Fruit fly (Drosophila melanogaster) whole organism, embryonic: ENCODE data around the gene CG13048.

ENCODE experiments used
- CG12219 ChIP-seq: fragments of 200-800 bp; sonication (Bioruptor generic); optimal IDR thresholded peaks from 3 replicates; lab custom pipeline; 2018; ENCODE audit warnings: missing biosample characterization, mild to moderate bottlenecking, missing genetic modification characterization
- CG1233 ChIP-seq: fragments of 200-800 bp; sonication (Bioruptor generic); optimal IDR thresholded peaks from 4 replicates; lab custom pipeline; 2018; ENCODE audit warnings: missing biosample characterization, mild to moderate bottlenecking, missing genetic modification characterization
- CG12769 ChIP-seq: fragments of 200-800 bp; sonication (Bioruptor generic); optimal IDR thresholded peaks from 2 replicates; lab custom pipeline; 2019; ENCODE audit warnings: missing biosample characterization, mild to moderate bottlenecking, missing genetic modification characterization, moderate library complexity
- CG13424 ChIP-seq: fragments of 200-800 bp; sonication (Bioruptor generic); optimal IDR thresholded peaks from 2 replicates; lab custom pipeline; 2019; ENCODE audit warnings: missing biosample characterization, mild to moderate bottlenecking, missing genetic modification characterization, moderate library complexity
- CG15269 ChIP-seq: fragments of 200-800 bp; sonication (Bioruptor generic); optimal IDR thresholded peaks from 2 replicates; lab custom pipeline; 2018; ENCODE audit warnings: missing biosample characterization, mild to moderate bottlenecking, missing genetic modification characterization, moderate library complexity
- CG16863 ChIP-seq: fragments of 200-800 bp; sonication (Bioruptor generic); optimal IDR thresholded peaks from 3 replicates; lab custom pipeline; 2016; ENCODE audit warnings: missing biosample characterization, missing genetic modification characterization
- CG18011 ChIP-seq: fragments of 200-800 bp; sonication (Bioruptor generic); optimal IDR thresholded peaks from 2 replicates; lab custom pipeline; 2017; ENCODE audit warnings: missing biosample characterization, missing genetic modification characterization, mild to moderate bottlenecking, moderate library complexity, missing genotype
- CG18764 ChIP-seq: fragments of 200-800 bp; sonication (Bioruptor generic); optimal IDR thresholded peaks from 3 replicates; lab custom pipeline; 2016; ENCODE audit warnings: missing biosample characterization, missing genetic modification characterization
- CG2889 ChIP-seq: fragments of 200-800 bp; sonication (Bioruptor generic); IDR thresholded peaks from 3 replicates; pipeline ENCODE4 v1.3.6; 2022; ENCODE audit warnings: missing biosample characterization, missing genetic modification characterization
- CG32772 ChIP-seq: fragments of 200-800 bp; sonication (Bioruptor generic); IDR thresholded peaks from 2 replicates; pipeline ENCODE4 v1.3.6; 2022; ENCODE audit warnings: missing biosample characterization, missing genetic modification characterization
- CG3995 ChIP-seq: fragments of 200-800 bp; sonication (Bioruptor generic); optimal IDR thresholded peaks from 3 replicates; lab custom pipeline; 2016; ENCODE audit warnings: missing biosample characterization, missing genetic modification characterization
- CG6689 ChIP-seq: fragments of 200-800 bp; sonication (Bioruptor generic); IDR thresholded peaks from 2 replicates; pipeline ENCODE4 v1.3.6; 2022; ENCODE audit warnings: missing biosample characterization, missing genetic modification characterization
- CG7839 ChIP-seq: fragments of 200-800 bp; sonication (Bioruptor generic); optimal IDR thresholded peaks from 3 replicates; lab custom pipeline; 2018; ENCODE audit warnings: missing biosample characterization, mild to moderate bottlenecking, missing genetic modification characterization, moderate library complexity
- Chrac-16 ChIP-seq: fragments of 200-800 bp; sonication (Bioruptor generic); optimal IDR thresholded peaks from 3 replicates; lab custom pipeline; 2016; ENCODE audit warnings: missing biosample characterization, missing genetic modification characterization
- HLH3B ChIP-seq: fragments of 200-800 bp; sonication (Bioruptor generic); IDR thresholded peaks from 2 replicates; pipeline ENCODE4 v1.3.6; 2022; ENCODE audit warnings: missing biosample characterization, missing genetic modification characterization
- Hr51 ChIP-seq, 2 experiments: fragments of 200-800 bp; sonication (Bioruptor generic); optimal IDR thresholded peaks; 2 replicates in 1 of 2; 3 replicates in 1 of 2; lab custom pipeline; 2016 to 2018; ENCODE audit warnings: missing biosample characterization in 2 of 2, missing genetic modification characterization in 2 of 2, mild to moderate bottlenecking in 1 of 2, moderate library complexity in 1 of 2
- Lim3 ChIP-seq: fragments of 200-800 bp; sonication (Bioruptor generic); IDR thresholded peaks from 2 replicates; pipeline ENCODE4 v1.3.6; 2022; ENCODE audit warnings: missing biosample characterization, missing genetic modification characterization
- Oli ChIP-seq: fragments of 200-800 bp; sonication (Bioruptor generic); optimal IDR thresholded peaks from 2 replicates; lab custom pipeline; 2018; ENCODE audit warnings: missing biosample characterization, mild to moderate bottlenecking, missing genetic modification characterization, moderate library complexity
- PHDP ChIP-seq: fragments of 200-800 bp; sonication (Bioruptor generic); optimal IDR thresholded peaks from 3 replicates; lab custom pipeline; 2018; ENCODE audit warnings: missing biosample characterization, mild to moderate bottlenecking, missing genetic modification characterization, moderate library complexity
- Trl ChIP-seq, 3 experiments: fragments of >200 bp in 2 of 3; fragments of 200-800 bp in 1 of 3; sonication (Bioruptor generic) in 1 of 3; optimal IDR thresholded peaks; 2 replicates in 1 of 3; 3 replicates in 2 of 3; lab custom pipeline; 2016 to 2017; ENCODE audit warnings: missing biosample characterization in 1 of 3, missing genetic modification characterization in 1 of 3
- abd-A ChIP-seq: fragments of 200-800 bp; sonication (Bioruptor generic); optimal IDR thresholded peaks from 3 replicates; lab custom pipeline; 2019; ENCODE audit warnings: missing biosample characterization, mild to moderate bottlenecking, missing genetic modification characterization, moderate library complexity
- aop ChIP-seq: fragments of 200-800 bp; sonication (Bioruptor generic); IDR thresholded peaks from 2 replicates; pipeline ENCODE4 v1.3.6; 2022; ENCODE audit warnings: missing biosample characterization, missing genetic modification characterization
- az2 ChIP-seq: fragments of 200-800 bp; sonication (Bioruptor generic); optimal IDR thresholded peaks from 3 replicates; lab custom pipeline; 2016; ENCODE audit warnings: missing biosample characterization, missing genetic modification characterization
- bsh ChIP-seq, 2 experiments: fragments of 200-800 bp; sonication (Bioruptor generic); optimal IDR thresholded peaks; 2 replicates each; lab custom pipeline; 2017 to 2018; ENCODE audit warnings: mild to moderate bottlenecking in 2 of 2, missing biosample characterization in 2 of 2, missing genetic modification characterization in 2 of 2, moderate library complexity in 1 of 2
- cad ChIP-seq: fragments of >200 bp; optimal IDR thresholded peaks from 2 replicates; lab custom pipeline; 2017; ENCODE audit warnings: missing biosample characterization, missing genetic modification characterization
- chinmo ChIP-seq: fragments of 200-800 bp; sonication (Bioruptor generic); IDR thresholded peaks from 4 replicates; pipeline ENCODE4 v1.3.6; 2022; ENCODE audit warnings: missing biosample characterization, missing genetic modification characterization; ENCODE audit not compliant: partially characterized antibody
- dm ChIP-seq: fragments of 200-800 bp; sonication (Bioruptor generic); optimal IDR thresholded peaks from 3 replicates; lab custom pipeline; 2016; ENCODE audit warnings: missing biosample characterization, missing genetic modification characterization
- dmrt99B ChIP-seq: fragments of 200-800 bp; sonication (Bioruptor generic); optimal IDR thresholded peaks from 2 replicates; lab custom pipeline; 2018; ENCODE audit warnings: missing biosample characterization, mild to moderate bottlenecking, missing genetic modification characterization, moderate library complexity
- dpn ChIP-seq, 2 experiments: fragments of 200-800 bp; sonication (Bioruptor generic); optimal IDR thresholded peaks; 3 replicates each; lab custom pipeline; 2016; ENCODE audit warnings: missing biosample characterization in 2 of 2, missing genetic modification characterization in 2 of 2
- eve ChIP-seq, 2 experiments: fragments of >200 bp; optimal IDR thresholded peaks; 2 replicates each; lab custom pipeline; 2017; ENCODE audit warnings: missing biosample characterization in 2 of 2, missing genetic modification characterization in 2 of 2
- fd96Cb ChIP-seq: fragments of 200-800 bp; sonication (Bioruptor generic); optimal IDR thresholded peaks from 2 replicates; lab custom pipeline; 2018; ENCODE audit warnings: missing biosample characterization, mild to moderate bottlenecking, missing genetic modification characterization, moderate library complexity
- lov ChIP-seq, 2 experiments: fragments of 200-800 bp in 1 of 2; fragments of >200 bp in 1 of 2; sonication (Bioruptor generic) in 1 of 2; IDR thresholded peaks in 1 of 2; optimal IDR thresholded peaks in 1 of 2; 2 replicates in 1 of 2; 3 replicates in 1 of 2; pipeline versions ENCODE4 v1.3.6 to Lab custom; 2017 to 2022; ENCODE audit warnings: missing biosample characterization in 1 of 2, missing genetic modification characterization in 1 of 2
- nom ChIP-seq: fragments of 200-800 bp; sonication (Bioruptor generic); optimal IDR thresholded peaks from 2 replicates; lab custom pipeline; 2017; ENCODE audit warnings: missing biosample characterization, missing genetic modification characterization, mild to moderate bottlenecking, moderate library complexity, missing genetic modification reagents
- pan ChIP-seq, 4 experiments: fragments of >200 bp in 3 of 4; fragments of 200-800 bp in 1 of 4; sonication (Bioruptor generic) in 1 of 4; optimal IDR thresholded peaks in 3 of 4; IDR thresholded peaks in 1 of 4; 2 replicates each; pipeline versions ENCODE4 v1.3.6 to Lab custom; 2017 to 2022; ENCODE audit warnings: missing biosample characterization in 2 of 4, missing genetic modification characterization in 2 of 4, mixed read lengths in 1 of 4
- pfk ChIP-seq: fragments of 200-800 bp; sonication (Bioruptor generic); optimal IDR thresholded peaks from 2 replicates; lab custom pipeline; 2018; ENCODE audit warnings: missing biosample characterization, mild to moderate bottlenecking, missing genetic modification characterization, moderate library complexity
- prd ChIP-seq, 3 experiments: fragments of >200 bp in 2 of 3; fragments of 200-800 bp in 1 of 3; sonication (Bioruptor generic) in 1 of 3; optimal IDR thresholded peaks in 2 of 3; IDR thresholded peaks in 1 of 3; 2 replicates in 2 of 3; 3 replicates in 1 of 3; pipeline versions ENCODE4 v1.3.6 to Lab custom; 2017 to 2022; ENCODE audit warnings: missing biosample characterization in 1 of 3, missing genetic modification characterization in 1 of 3
- ranshi ChIP-seq: fragments of 200-800 bp; sonication (Bioruptor generic); IDR thresholded peaks from 2 replicates; pipeline ENCODE4 v1.3.6; 2022; ENCODE audit warnings: missing biosample characterization, missing genetic modification characterization
- rib ChIP-seq: fragments of 200-800 bp; sonication (Bioruptor generic); IDR thresholded peaks from 2 replicates; pipeline ENCODE4 v1.3.6; 2022; ENCODE audit warnings: missing biosample characterization, missing genetic modification characterization
- sens ChIP-seq: fragments of 200-800 bp; sonication (Bioruptor generic); peaks from one replicate; lab custom pipeline; 2016; ENCODE audit warnings: missing biosample characterization, missing genetic modification characterization
- seq ChIP-seq: fragments of 200-800 bp; sonication (Bioruptor generic); IDR thresholded peaks from 2 replicates; pipeline ENCODE4 v1.3.6; 2022; ENCODE audit warnings: missing biosample characterization, missing genetic modification characterization
- sisA ChIP-seq: fragments of 200-800 bp; sonication (Bioruptor generic); IDR thresholded peaks from 2 replicates; pipeline ENCODE4 v1.3.6; 2022; ENCODE audit warnings: missing biosample characterization, missing genetic modification characterization
- tgo ChIP-seq: fragments of 200-800 bp; sonication (Bioruptor generic); IDR thresholded peaks from 3 replicates; pipeline ENCODE4 v1.3.6; 2022; ENCODE audit warnings: missing biosample characterization, missing genetic modification characterization
- ttk ChIP-seq: fragments of 200-800 bp; sonication (Bioruptor generic); IDR thresholded peaks from 2 replicates; pipeline ENCODE4 v2.1.2; 2022; ENCODE audit warnings: missing biosample characterization, missing genetic modification characterization
- usp ChIP-seq: fragments of >200 bp; optimal IDR thresholded peaks from 2 replicates; lab custom pipeline; 2017; ENCODE audit warnings: missing biosample characterization, missing genetic modification characterization

The CG13048 gene

dm6 chr3L:16289067-16289466, 5.3 kb upstream of the CG13048 start (continued):
- TF ChIP-seq dmrt99B (tag; lab: Kevin White, UChicago) (peak; percentile 43), Chrac-16 (GFP tag; lab: Kevin White, UChicago) (peak; percentile 9), dpn (GFP tag; optimal IDR thresholded peaks at IDR 0.05; lab: Kevin White, UChicago) (peak in 1 of 2 experiments; percentile 38)

dm6 chr3L:16288322-16288721, 4.6 kb upstream of the CG13048 start, which contains the start of gene CG13046:
Gene CG13046 (minus strand): TSS chr3L:16288422.
- no peak for TF ChIP-seq dm
- 0 out of 4 replicates have a peak, but pooled peaks have one; percentile 18 for TF ChIP-seq chinmo
- TF ChIP-seq Trl (optimal IDR thresholded peaks at IDR 0.05; lab: Kevin White, UChicago), result peak; percentile 8 to 42
- no peak for TF ChIP-seq Trl (GFP tag; optimal IDR thresholded peaks at IDR 0.05; lab: Kevin White, UChicago)

- no peak for TF ChIP-seq sisA (GFP tag; lab: Robert Waterston, UW)
- TF ChIP-seq CG1233 (GFP tag; lab: Kevin White, UChicago), result no peak
- TF ChIP-seq pan (optimal IDR thresholded peaks at IDR 0.05; lab: Kevin White, UChicago), result no peak
- peak in 1 of 2 experiments; percentile 56 for TF ChIP-seq pan (GFP tag; optimal IDR thresholded peaks at IDR 0.05 in 1 of 2, IDR thresholded peaks at IDR 0.05 in 1 of 2)
- TF ChIP-seq CG32772 (GFP tag; lab: Robert Waterston, UW), result 0 out of 2 replicates have a peak, but pooled peaks have one; percentile 8
- no peak for TF ChIP-seq eve (GFP tag; optimal IDR thresholded peaks at IDR 0.05; lab: Kevin White, UChicago)
- TF ChIP-seq CG12219 (GFP tag; lab: Kevin White, UChicago), result peak; percentile 14
- TF ChIP-seq Oli (tag; lab: Kevin White, UChicago), result peak; percentile 44
- TF ChIP-seq ttk (GFP tag; lab: Robert Waterston, UW), result 0 out of 2 replicates have a peak, but pooled peaks have one; percentile 5
- TF ChIP-seq lov (optimal IDR thresholded peaks at IDR 0.05; lab: Kevin White, UChicago), result no peak
- no peak for TF ChIP-seq lov (GFP tag; IDR thresholded peaks at IDR 0.05; lab: Robert Waterston, UW)
- no peak for TF ChIP-seq az2 (GFP tag; lab: Kevin White, UChicago)
- TF ChIP-seq CG2889 (GFP tag; lab: Robert Waterston, UW), result no peak
- TF ChIP-seq cad, result no peak
- peak; percentile 48 for TF ChIP-seq CG7839 (tag; lab: Kevin White, UChicago)
- no peak for TF ChIP-seq CG18764 (GFP tag; lab: Kevin White, UChicago)
- TF ChIP-seq Trl (optimal IDR thresholded peaks at IDR 0.05; lab: Kevin White, UChicago), result no peak
- TF ChIP-seq Trl (GFP tag; optimal IDR thresholded peaks at IDR 0.05; lab: Kevin White, UChicago), result no peak
- TF ChIP-seq seq (GFP tag; lab: Robert Waterston, UW), result no peak
- peak; percentile 12 to 16 for TF ChIP-seq bsh (GFP tag; optimal IDR thresholded peaks at IDR 0.05; lab: Kevin White, UChicago)
- TF ChIP-seq CG18011 (GFP tag; lab: Kevin White, UChicago), result no peak
- TF ChIP-seq nom (GFP tag; lab: Kevin White, UChicago), result peak; percentile 46
- TF ChIP-seq CG12769, result peak; percentile 39
- TF ChIP-seq usp (GFP tag; lab: Kevin White, UChicago), result no peak
- TF ChIP-seq CG3995 (GFP tag; lab: Kevin White, UChicago), result no peak
- TF ChIP-seq CG6689 (GFP tag; lab: Robert Waterston, UW), result 0 out of 2 replicates have a peak, but pooled peaks have one; percentile 33
- peak; percentile 54 for TF ChIP-seq CG13424
- TF ChIP-seq sens (GFP tag; lab: Kevin White, UChicago), result peak; percentile 74
- TF ChIP-seq pfk (GFP tag; lab: Kevin White, UChicago), result no peak
- TF ChIP-seq CG15269, result peak; percentile 64
- peak in 1 of 2 experiments; percentile 67 for TF ChIP-seq Hr51 (GFP tag; optimal IDR thresholded peaks at IDR 0.05; lab: Kevin White, UChicago)
- TF ChIP-seq CG16863 (GFP tag; lab: Kevin White, UChicago), result no peak
- no peak for TF ChIP-seq prd (optimal IDR thresholded peaks at IDR 0.05; lab: Kevin White, UChicago)
- TF ChIP-seq prd (GFP tag; IDR thresholded peaks at IDR 0.05; lab: Robert Waterston, UW), result no peak
- peak; percentile 35; the same call in 2 of the 3 replicates for TF ChIP-seq tgo
- peak; percentile 21 for TF ChIP-seq abd-A (tag; lab: Kevin White, UChicago)
- TF ChIP-seq fd96Cb (tag; lab: Kevin White, UChicago), result peak; percentile 19
- no peak for TF ChIP-seq PHDP (tag; lab: Kevin White, UChicago)
- TF ChIP-seq ranshi, result peak; percentile 24; the same call in 1 of the 2 replicates
- peak; percentile 34; the same call in 1 of the 2 replicates for TF ChIP-seq HLH3B
- TF ChIP-seq rib (GFP tag; lab: Robert Waterston, UW), result no peak
- no peak for TF ChIP-seq aop (GFP tag; lab: Robert Waterston, UW)
- no peak for TF ChIP-seq Lim3 (GFP tag; lab: Robert Waterston, UW)
These were observed 2.5 kb upstream of the CG13048 start for dm6 chr3L:16286258-16286657.
